Worm (Caenorhabditis elegans) whole organism, L1 larva: ENCODE data around the gene T02E9.6.

Experiments used
- F16B12.6 ChIP-seq: fragments of 150-350 bp; optimal IDR thresholded peaks from 2 replicates; lab custom pipeline; 2014; ENCODE audit warnings: missing biosample characterization, missing genetic modification characterization
- alr-1 ChIP-seq: fragments of 200-800 bp; sonication (Bioruptor generic); optimal IDR thresholded peaks from 2 replicates; lab custom pipeline; 2018; ENCODE audit warnings: borderline replicate concordance, mild to moderate bottlenecking, missing genetic modification characterization, missing compliant biosample characterization
- blmp-1 ChIP-seq: fragments of 150-350 bp; optimal IDR thresholded peaks from 2 replicates; lab custom pipeline; 2014; ENCODE audit warnings: missing biosample characterization, missing genetic modification characterization
- ceh-82 ChIP-seq, 3 experiments: fragments of 150-350 bp in 1 of 3; sonication (generic microtip) in 2 of 3; optimal IDR thresholded peaks; 2 replicates each; lab custom pipeline; 2014 to 2017; ENCODE audit warnings: missing biosample characterization in 3 of 3, missing genetic modification characterization in 3 of 3
- ceh-90 ChIP-seq: sonication (generic microtip); optimal IDR thresholded peaks from 2 replicates; lab custom pipeline; 2016; ENCODE audit warnings: missing genetic modification characterization, missing compliant biosample characterization
- ces-1 ChIP-seq: fragments of 150-350 bp; optimal IDR thresholded peaks from 2 replicates; lab custom pipeline; 2014; ENCODE audit warnings: missing biosample characterization, missing genetic modification reagents, missing genetic modification characterization
- dsc-1 ChIP-seq: sonication (generic microtip); optimal IDR thresholded peaks from 2 replicates; lab custom pipeline; 2016; ENCODE audit warnings: mild to moderate bottlenecking, missing genetic modification characterization, missing compliant biosample characterization
- efl-1 ChIP-seq, 4 experiments: fragments of 150-350 bp; optimal IDR thresholded peaks in 3 of 4; peaks in 1 of 4; 1 replicate in 1 of 4; 2 replicates in 3 of 4; lab custom pipeline; 2014; ENCODE audit warnings: missing biosample characterization in 2 of 4, missing genetic modification characterization in 2 of 4, missing genetic modification reagents in 2 of 4
- egl-13 ChIP-seq: sonication (generic microtip); optimal IDR thresholded peaks from 2 replicates; lab custom pipeline; 2016; ENCODE audit warnings: missing genotype, missing genetic modification reagents, missing genetic modification characterization, missing compliant biosample characterization
- egl-27 ChIP-seq, 2 experiments: fragments of 150-350 bp in 1 of 2; sonication (generic microtip); optimal IDR thresholded peaks; 3 replicates each; lab custom pipeline; 2017 to 2018; ENCODE audit warnings: missing biosample characterization in 2 of 2, missing genetic modification characterization in 2 of 2, missing genetic modification reagents in 2 of 2
- elt-2 ChIP-seq: sonication (generic microtip); optimal IDR thresholded peaks from 2 replicates; lab custom pipeline; 2016; ENCODE audit warnings: missing genetic modification characterization, mild to moderate bottlenecking, inconsistent platforms, missing compliant biosample characterization, missing genetic modification reagents
- elt-3 ChIP-seq, 6 experiments: fragments of 150-350 bp in 1 of 6; sonication (generic microtip); optimal IDR thresholded peaks; 2 replicates each; lab custom pipeline; 2017 to 2018; ENCODE audit warnings: missing biosample characterization in 6 of 6, missing genetic modification characterization in 6 of 6, inconsistent platforms in 1 of 6
- fkh-10 ChIP-seq: sonication (generic microtip); optimal IDR thresholded peaks from 2 replicates; lab custom pipeline; 2017; ENCODE audit warnings: missing biosample characterization, missing genetic modification reagents, missing genetic modification characterization
- fkh-8 ChIP-seq: sonication (generic microtip); optimal IDR thresholded peaks from 2 replicates; lab custom pipeline; 2016; ENCODE audit warnings: mild to moderate bottlenecking, missing genetic modification characterization, missing compliant biosample characterization
- hlh-17 ChIP-seq: fragments of 200-800 bp; sonication (Bioruptor generic); optimal IDR thresholded peaks from 2 replicates; lab custom pipeline; 2018; ENCODE audit warnings: missing genetic modification characterization, mild to moderate bottlenecking, missing compliant biosample characterization, moderate library complexity, borderline replicate concordance
- hlh-4 ChIP-seq: sonication (generic microtip); optimal IDR thresholded peaks from 2 replicates; lab custom pipeline; 2016; ENCODE audit warnings: mild to moderate bottlenecking, missing genetic modification characterization, missing compliant biosample characterization
- hpl-2 ChIP-seq: fragments of 150-350 bp; optimal IDR thresholded peaks from 2 replicates; lab custom pipeline; 2014; ENCODE audit warnings: missing biosample characterization, missing genetic modification reagents, missing genetic modification characterization
- irx-1 ChIP-seq: sonication (generic microtip); optimal IDR thresholded peaks from 2 replicates; lab custom pipeline; 2016; ENCODE audit warnings: missing genetic modification characterization, missing compliant biosample characterization
- isw-1 ChIP-seq: fragments of 200-800 bp; sonication (Bioruptor generic); IDR thresholded peaks from 2 replicates; pipeline ENCODE4 v1.3.6; 2022; ENCODE audit warnings: missing genetic modification characterization, missing compliant biosample characterization
- jun-1 ChIP-seq: fragments of 150-350 bp; optimal IDR thresholded peaks from 2 replicates; lab custom pipeline; 2014; ENCODE audit warnings: missing biosample characterization, missing genetic modification reagents, missing genetic modification characterization
- lin-14 ChIP-seq: fragments of 200-800 bp; sonication (Bioruptor generic); optimal IDR thresholded peaks from 2 replicates; lab custom pipeline; 2018; ENCODE audit warnings: mild to moderate bottlenecking, missing genetic modification characterization, moderate library complexity, missing compliant biosample characterization
- lin-15B ChIP-seq: fragments of 150-350 bp; sonication (generic microtip); optimal IDR thresholded peaks from 3 replicates; lab custom pipeline; 2014; ENCODE audit warnings: missing biosample characterization, missing genetic modification characterization
- lin-35 ChIP-seq, 2 experiments: fragments of 150-350 bp; optimal IDR thresholded peaks; 2 replicates each; lab custom pipeline; 2014; ENCODE audit warnings: missing biosample characterization in 2 of 2, missing genetic modification characterization in 2 of 2, missing genetic modification reagents in 2 of 2
- lin-39 ChIP-seq: fragments of 150-350 bp; optimal IDR thresholded peaks from 2 replicates; lab custom pipeline; 2014; ENCODE audit warnings: missing biosample characterization, missing genetic modification reagents, missing genetic modification characterization
- nhr-12 ChIP-seq: sonication (generic microtip); optimal IDR thresholded peaks from 2 replicates; lab custom pipeline; 2017; ENCODE audit warnings: missing biosample characterization, missing genetic modification characterization
- nhr-237 ChIP-seq: fragments of 150-350 bp; optimal IDR thresholded peaks from 2 replicates; lab custom pipeline; 2014; ENCODE audit warnings: missing biosample characterization, missing genetic modification characterization
- nhr-28 ChIP-seq: fragments of 150-350 bp; optimal IDR thresholded peaks from 2 replicates; lab custom pipeline; 2014; ENCODE audit warnings: missing biosample characterization, missing genetic modification characterization
- nhr-47 ChIP-seq: sonication (generic microtip); optimal IDR thresholded peaks from 2 replicates; lab custom pipeline; 2016; ENCODE audit warnings: mild to moderate bottlenecking, missing genetic modification characterization, moderate library complexity, missing compliant biosample characterization
- nhr-71 ChIP-seq: sonication (generic microtip); optimal IDR thresholded peaks from 2 replicates; lab custom pipeline; 2016; ENCODE audit warnings: mild to moderate bottlenecking, missing genetic modification characterization, moderate library complexity, missing compliant biosample characterization
- nhr-76 ChIP-seq: sonication (generic microtip); optimal IDR thresholded peaks from 2 replicates; lab custom pipeline; 2017; ENCODE audit warnings: missing biosample characterization, missing genetic modification characterization
- nhr-85 ChIP-seq: sonication (generic microtip); peaks from one replicate; lab custom pipeline; 2016; ENCODE audit warnings: missing genetic modification characterization, inconsistent platforms, missing compliant biosample characterization
- nhr-90 ChIP-seq: sonication (generic microtip); optimal IDR thresholded peaks from 2 replicates; lab custom pipeline; 2016; ENCODE audit warnings: mild to moderate bottlenecking, missing genetic modification characterization, missing compliant biosample characterization; ENCODE audit not compliant: poor library complexity
- pag-3 ChIP-seq: sonication (generic microtip); optimal IDR thresholded peaks from 2 replicates; lab custom pipeline; 2017; ENCODE audit warnings: missing genetic modification characterization, mild to moderate bottlenecking, missing compliant biosample characterization, antibody characterized with exemption, borderline replicate concordance; ENCODE audit not compliant: insufficient read depth
- pax-3 ChIP-seq: fragments of 200-800 bp; sonication (Bioruptor generic); optimal IDR thresholded peaks from 2 replicates; lab custom pipeline; 2018; ENCODE audit warnings: mild to moderate bottlenecking, missing genetic modification characterization, moderate library complexity, missing compliant biosample characterization
- rnt-1 ChIP-seq: sonication (generic microtip); optimal IDR thresholded peaks from 2 replicates; lab custom pipeline; 2016; ENCODE audit warnings: mild to moderate bottlenecking, missing genetic modification characterization, moderate library complexity, missing compliant biosample characterization
- snu-23 ChIP-seq: sonication (generic microtip); optimal IDR thresholded peaks from 2 replicates; lab custom pipeline; 2016; ENCODE audit warnings: missing genetic modification characterization, missing compliant biosample characterization
- sup-37 ChIP-seq: fragments of 200-800 bp; sonication (Bioruptor generic); optimal IDR thresholded peaks from 2 replicates; lab custom pipeline; 2018; ENCODE audit warnings: mild to moderate bottlenecking, missing genetic modification characterization, missing compliant biosample characterization
- tbx-2 ChIP-seq: sonication (generic microtip); optimal IDR thresholded peaks from 2 replicates; lab custom pipeline; 2016; ENCODE audit warnings: missing genetic modification characterization, missing compliant biosample characterization
- unc-86 ChIP-seq: sonication (generic microtip); optimal IDR thresholded peaks from 2 replicates; lab custom pipeline; 2016; ENCODE audit warnings: missing genetic modification characterization, missing compliant biosample characterization
- xbp-1 ChIP-seq: sonication (generic microtip); optimal IDR thresholded peaks from 2 replicates; lab custom pipeline; 2016; ENCODE audit warnings: missing genetic modification characterization, missing compliant biosample characterization
- zip-4 ChIP-seq: fragments of 200-800 bp; sonication (Bioruptor generic); optimal IDR thresholded peaks from 2 replicates; lab custom pipeline; 2018; ENCODE audit warnings: mild to moderate bottlenecking, missing genetic modification characterization, moderate library complexity, missing compliant biosample characterization

The T02E9.6 gene

DNA sequence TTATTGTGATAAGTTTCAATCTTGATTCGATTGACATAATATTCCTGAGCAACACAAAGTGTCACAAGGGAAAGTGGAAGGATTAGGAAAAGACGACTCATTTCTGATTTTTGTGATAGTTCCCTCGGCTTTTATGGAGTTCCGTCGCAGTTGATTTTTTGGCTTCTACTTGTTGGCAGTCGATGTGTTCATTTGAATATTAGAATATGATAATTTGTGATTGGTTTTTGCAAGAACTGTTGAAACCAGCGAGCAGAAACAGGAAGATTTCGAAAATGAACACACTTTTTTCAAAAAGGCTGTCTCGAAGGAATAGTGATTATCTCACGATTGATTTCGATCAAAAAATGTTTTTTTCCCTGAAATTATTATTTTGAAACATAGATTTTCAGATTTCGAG is at the start of gene T02E9.6:
Gene T02E9.6 (minus strand): TSS at position 101 of the 400 bp plus-strand sequence.
- TF ChIP-seq efl-1 (optimal IDR thresholded peaks at IDR 0.05; lab: Kevin White, UChicago) (no peak), efl-1 (GFP tag; optimal IDR thresholded peaks at IDR 0.05 in 1 of 2; lab: Kevin White, UChicago) (peak in 1 of 2 experiments; percentile 62), nhr-28 (tag; lab: Kevin White, UChicago) (no peak)

DNA sequence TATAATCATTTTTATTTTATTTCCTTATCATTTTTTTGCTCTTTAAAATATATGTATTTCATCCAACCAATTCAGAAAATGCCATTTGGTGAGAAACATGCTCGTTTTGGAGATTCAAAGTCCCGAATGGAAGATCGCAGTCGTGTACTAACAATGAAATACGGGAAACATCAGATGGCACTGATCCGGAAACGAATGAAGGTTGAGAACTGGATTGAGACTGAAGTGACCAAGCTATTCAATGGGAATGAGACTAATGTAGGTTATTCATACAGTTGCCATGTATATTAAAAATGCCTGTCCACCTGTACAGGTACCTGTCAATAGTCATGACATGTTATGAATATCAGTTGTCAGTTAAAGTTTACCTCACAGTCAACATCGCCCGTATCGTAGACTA is 48.9 kb upstream of the T02E9.6 start, which contains the start of gene F55C10.5:
Gene F55C10.5 (plus strand): TSS at position 74 of the 400 bp plus-strand sequence.
- TF ChIP-seq zip-4 (GFP tag; lab: Kevin White, UChicago): no peak
- no peak for TF ChIP-seq nhr-47 (tag; lab: Kevin White, UChicago)
- TF ChIP-seq nhr-71: no peak
- no peak for TF ChIP-seq F16B12.6 (tag; lab: Kevin White, UChicago)
- TF ChIP-seq hlh-17 (GFP tag; lab: Kevin White, UChicago): no peak
- no peak for TF ChIP-seq efl-1 (optimal IDR thresholded peaks at IDR 0.05; lab: Kevin White, UChicago)
- no peak for TF ChIP-seq efl-1 (GFP tag; optimal IDR thresholded peaks at IDR 0.05 in 1 of 2; lab: Kevin White, UChicago)
- no peak for TF ChIP-seq jun-1
- TF ChIP-seq hpl-2 (GFP tag; lab: Kevin White, UChicago): no peak
- no peak for TF ChIP-seq ceh-82 (tag; optimal IDR thresholded peaks at IDR 0.05; lab: Kevin White, UChicago)
- no peak for TF ChIP-seq nhr-12 (tag; lab: Kevin White, UChicago)

DNA sequence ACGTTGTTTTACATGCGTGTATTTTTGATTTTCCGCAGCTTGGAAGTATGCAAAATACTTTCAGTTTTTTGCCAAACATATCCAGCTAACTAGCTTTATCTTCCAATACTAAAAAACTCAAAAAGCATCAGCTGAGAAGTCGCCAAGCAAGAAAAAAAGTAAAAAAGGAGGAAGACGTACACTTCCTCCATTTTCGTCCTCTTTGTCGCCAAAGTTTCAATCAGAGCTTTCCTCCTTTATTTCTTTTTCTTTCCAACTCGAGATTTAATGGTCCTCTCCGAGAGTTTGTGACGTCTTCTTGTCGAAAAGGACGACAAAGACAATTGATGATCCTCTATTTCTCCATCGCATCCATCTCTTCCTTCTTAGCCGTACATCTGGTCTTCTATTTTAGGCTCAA is 46.5 kb upstream of the T02E9.6 start:
- TF ChIP-seq lin-35 (GFP tag; optimal IDR thresholded peaks at IDR 0.05; lab: Kevin White, UChicago) (no peak), pag-3 (tag; lab: Kevin White, UChicago) (no peak), alr-1 (tag; lab: Kevin White, UChicago) (no peak), fkh-10 (GFP tag; lab: Kevin White, UChicago) (peak; percentile 60), lin-14 (peak; percentile 72)

DNA sequence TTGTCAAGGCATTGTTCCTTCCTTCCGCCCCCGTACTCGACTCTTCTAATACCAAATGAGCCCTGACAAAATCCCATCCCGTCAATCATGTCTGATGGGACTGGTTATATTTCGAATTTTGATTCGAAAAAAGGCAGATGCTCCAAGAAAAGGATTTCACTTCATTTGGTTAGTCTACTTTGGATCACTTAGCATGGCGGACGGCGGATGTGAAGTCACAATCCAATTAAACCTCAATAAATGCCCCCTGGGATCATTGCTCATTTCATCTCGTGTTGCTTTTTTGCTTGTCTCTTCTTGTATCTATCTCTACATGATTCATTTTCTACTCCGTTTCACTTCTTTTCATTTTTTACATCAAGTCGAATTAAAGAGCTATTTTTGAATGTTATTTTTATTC is 45.2 kb upstream of the T02E9.6 start:
- TF ChIP-seq pax-3 (tag; lab: Kevin White, UChicago) (no peak), lin-14 (peak; percentile 46), hlh-4 (tag; lab: Kevin White, UChicago) (no peak), unc-86 (tag; lab: Kevin White, UChicago) (no peak), fkh-8 (no peak), nhr-85 (tag; lab: Kevin White, UChicago) (peak; percentile 6), egl-13 (tag; lab: Kevin White, UChicago) (no peak)

DNA sequence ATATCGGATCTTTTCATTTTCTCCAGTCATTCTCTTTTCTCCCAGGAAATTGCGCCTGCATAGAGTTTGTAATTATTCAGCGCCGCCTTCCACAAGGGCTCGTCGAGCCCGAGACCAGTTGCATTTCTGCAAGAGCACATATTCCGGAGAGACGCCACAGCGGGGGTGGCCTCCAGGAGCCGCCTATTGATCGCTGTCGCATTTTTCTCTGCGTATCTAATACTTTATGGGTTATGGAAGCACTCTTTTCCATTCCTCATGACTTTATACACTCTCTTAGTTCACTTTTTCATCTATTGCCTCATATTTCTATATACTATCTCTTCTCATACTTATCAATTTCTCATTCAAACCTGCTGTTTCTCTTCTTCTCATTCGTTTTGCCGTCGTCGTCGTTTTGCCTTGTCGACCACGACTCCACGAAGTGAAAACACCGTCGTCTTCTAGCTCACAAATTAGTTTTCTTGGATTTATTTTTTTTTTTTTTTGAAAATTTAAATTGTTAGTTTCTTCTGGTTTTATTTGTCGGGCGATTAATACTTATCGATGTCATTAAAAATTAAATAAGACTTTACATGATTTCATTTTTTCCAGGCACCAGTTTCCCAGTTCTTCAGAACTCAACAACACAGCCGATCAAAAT is 41.2 kb upstream of the T02E9.6 start, which contains the start of gene cnb-1:
Gene cnb-1 (plus strand): TSS at position 593 of the 643 bp plus-strand sequence.
- no peak for TF ChIP-seq ceh-90 (tag; lab: Kevin White, UChicago)
- peak; percentile 79 for TF ChIP-seq tbx-2 (tag; lab: Kevin White, UChicago)
- peak; percentile 94 for TF ChIP-seq dsc-1 (tag; lab: Kevin White, UChicago)
- peak; percentile 55 for TF ChIP-seq irx-1
- no peak for TF ChIP-seq nhr-12 (tag; lab: Kevin White, UChicago)
- TF ChIP-seq hpl-2 (GFP tag; lab: Kevin White, UChicago): no peak
- peak; percentile 41 for TF ChIP-seq isw-1 (GFP tag; lab: Robert Waterston, UW)
- no peak for TF ChIP-seq lin-39 (tag; lab: Kevin White, UChicago)
- TF ChIP-seq elt-2 (tag; lab: Kevin White, UChicago): peak; percentile 35
- TF ChIP-seq egl-13 (tag; lab: Kevin White, UChicago): peak; percentile 81
- TF ChIP-seq lin-15B (tag; lab: Kevin White, UChicago): no peak
- TF ChIP-seq nhr-237 (tag; lab: Kevin White, UChicago): no peak
- peak; percentile 24 for TF ChIP-seq blmp-1 (tag; lab: Kevin White, UChicago)
- TF ChIP-seq egl-27 (tag; optimal IDR thresholded peaks at IDR 0.05; lab: Kevin White, UChicago): no peak
- TF ChIP-seq sup-37 (GFP tag; lab: Kevin White, UChicago): no peak
- TF ChIP-seq nhr-90 (tag; lab: Kevin White, UChicago): no peak
- TF ChIP-seq lin-35 (GFP tag; optimal IDR thresholded peaks at IDR 0.05; lab: Kevin White, UChicago): peak; percentile 48 to 58
- TF ChIP-seq nhr-76: no peak
- no peak for TF ChIP-seq ces-1
- no peak for TF ChIP-seq elt-3 (tag; optimal IDR thresholded peaks at IDR 0.05; lab: Kevin White, UChicago)
- TF ChIP-seq snu-23 (GFP tag; lab: Kevin White, UChicago): peak; percentile 82
- peak; percentile 45 for TF ChIP-seq fkh-10 (GFP tag; lab: Kevin White, UChicago)
- TF ChIP-seq rnt-1: peak; percentile 58
- TF ChIP-seq lin-14: peak; percentile 96
- peak; percentile 60 for TF ChIP-seq xbp-1
- TF ChIP-seq pag-3 (tag; lab: Kevin White, UChicago): no peak
